Worm (Caenorhabditis elegans): ENCODE results near the gene memi-1.

- TF ChIP-seq nfya-1 (tag; optimal IDR thresholded peaks at IDR 0.05) (peak; percentile 53), pha-4 (tag; optimal IDR thresholded peaks at IDR 0.05) (no peak), zip-5 (tag; optimal IDR thresholded peaks at IDR 0.05) (no peak), elt-2 (tag; optimal IDR thresholded peaks at IDR 0.05) (no peak), fkh-10 (GFP tag; optimal IDR thresholded peaks at IDR 0.05) (no peak), unc-86 (tag; optimal IDR thresholded peaks at IDR 0.05) (no peak)
Observed at ce11 chrIV:4723687-4724086, 36.5 kb downstream of the memi-1 start.

All from whole organism, late embryonic.